Fruit fly (Drosophila melanogaster) whole organism, prepupa: ENCODE results near the gene Tdrd3.

Experiments used
- CG10631 ChIP-seq: fragments of 200-800 bp; sonication (Bioruptor generic); optimal IDR thresholded peaks from 2 replicates; lab custom pipeline; 2016; ENCODE audit warnings: missing biosample characterization, missing genetic modification characterization
- CG10669 ChIP-seq: fragments of 200-800 bp; sonication (Bioruptor generic); optimal IDR thresholded peaks from 3 replicates; lab custom pipeline; 2018; ENCODE audit warnings: missing biosample characterization, mild to moderate bottlenecking, missing genetic modification characterization, moderate library complexity
- CG11294 ChIP-seq: fragments of 200-800 bp; sonication (Bioruptor generic); IDR thresholded peaks from 2 replicates; pipeline ENCODE4 v1.3.6; 2022; ENCODE audit warnings: missing biosample characterization, missing genetic modification characterization
- CG11762 ChIP-seq: fragments of 200-800 bp; sonication (Bioruptor generic); optimal IDR thresholded peaks from 3 replicates; lab custom pipeline; 2016; ENCODE audit warnings: missing biosample characterization, missing genetic modification characterization; ENCODE audit not compliant: insufficient read depth
- CG11902 ChIP-seq: fragments of 200-800 bp; sonication (Bioruptor generic); optimal IDR thresholded peaks from 3 replicates; lab custom pipeline; 2016; ENCODE audit warnings: missing biosample characterization, missing genetic modification characterization
- CG15336 ChIP-seq: fragments of 200-800 bp; sonication (Bioruptor generic); IDR thresholded peaks from 2 replicates; pipeline ENCODE4 v1.3.6; 2022; ENCODE audit warnings: missing biosample characterization, missing genetic modification characterization
- CG1621 ChIP-seq: fragments of 200-800 bp; sonication (Bioruptor generic); optimal IDR thresholded peaks from 3 replicates; lab custom pipeline; 2018; ENCODE audit warnings: missing biosample characterization, mild to moderate bottlenecking, missing genetic modification characterization
- CG16779 ChIP-seq: fragments of 200-800 bp; sonication (Bioruptor generic); optimal IDR thresholded peaks from 3 replicates; lab custom pipeline; 2017; ENCODE audit warnings: missing biosample characterization, mild to moderate bottlenecking, missing genetic modification characterization
- CG3032 ChIP-seq: fragments of 200-800 bp; optimal IDR thresholded peaks from 2 replicates; lab custom pipeline; 2019; ENCODE audit warnings: missing biosample characterization, mild to moderate bottlenecking, missing genetic modification characterization, moderate library complexity
- CG34406 ChIP-seq: fragments of 200-800 bp; sonication (Bioruptor generic); optimal IDR thresholded peaks from 3 replicates; lab custom pipeline; 2016; ENCODE audit warnings: missing biosample characterization, missing genetic modification characterization
- CG3919 ChIP-seq: fragments of 200-800 bp; sonication (Bioruptor generic); optimal IDR thresholded peaks from 3 replicates; lab custom pipeline; 2016; ENCODE audit warnings: missing biosample characterization, missing genetic modification characterization
- CG4318 ChIP-seq: fragments of 200-800 bp; sonication (Bioruptor generic); optimal IDR thresholded peaks from 3 replicates; lab custom pipeline; 2017; ENCODE audit warnings: missing biosample characterization, mild to moderate bottlenecking, missing genetic modification characterization
- CG6163 ChIP-seq: fragments of 200-800 bp; sonication (Bioruptor generic); IDR thresholded peaks from 3 replicates; pipeline ENCODE4 v1.3.6; 2022; ENCODE audit warnings: missing biosample characterization, missing genetic modification characterization
- CG6792 ChIP-seq: fragments of 200-800 bp; sonication (Bioruptor generic); optimal IDR thresholded peaks from 3 replicates; lab custom pipeline; 2016; ENCODE audit warnings: missing biosample characterization, missing genetic modification characterization
- CG6808 ChIP-seq: fragments of 200-800 bp; sonication (Bioruptor generic); optimal IDR thresholded peaks from 3 replicates; lab custom pipeline; 2017; ENCODE audit warnings: missing biosample characterization, missing genetic modification characterization, mild to moderate bottlenecking, moderate library complexity, missing genetic modification reagents
- CG6854 ChIP-seq: fragments of 200-800 bp; sonication (Bioruptor generic); optimal IDR thresholded peaks from 2 replicates; lab custom pipeline; 2017; ENCODE audit warnings: missing biosample characterization, mild to moderate bottlenecking, missing genetic modification characterization
- CG7368 ChIP-seq: fragments of 200-800 bp; sonication (Bioruptor generic); optimal IDR thresholded peaks from 3 replicates; lab custom pipeline; 2016; ENCODE audit warnings: missing biosample characterization, missing genetic modification characterization
- CG8119 ChIP-seq: fragments of 200-800 bp; sonication (Bioruptor generic); IDR thresholded peaks from 3 replicates; pipeline ENCODE4 v1.3.6; 2022; ENCODE audit warnings: missing biosample characterization, missing genetic modification characterization
- CG8319 ChIP-seq: fragments of 200-800 bp; sonication (Bioruptor generic); optimal IDR thresholded peaks from 3 replicates; lab custom pipeline; 2016; ENCODE audit warnings: missing biosample characterization, missing genetic modification characterization
- CG8632 ChIP-seq: fragments of 200-800 bp; sonication (Bioruptor generic); optimal IDR thresholded peaks from 3 replicates; lab custom pipeline; 2016; ENCODE audit warnings: missing biosample characterization, missing genetic modification characterization
- CG9139 ChIP-seq: fragments of 200-800 bp; sonication (Bioruptor generic); optimal IDR thresholded peaks from 3 replicates; lab custom pipeline; 2017; ENCODE audit warnings: missing biosample characterization, mild to moderate bottlenecking, missing genetic modification characterization
- Eip75B ChIP-seq: fragments of 200-800 bp; sonication (Bioruptor generic); optimal IDR thresholded peaks from 3 replicates; lab custom pipeline; 2016; ENCODE audit warnings: missing biosample characterization, missing genetic modification characterization
- Ets21C ChIP-seq: fragments of 200-800 bp; sonication (Bioruptor generic); optimal IDR thresholded peaks from 3 replicates; lab custom pipeline; 2016; ENCODE audit warnings: missing biosample characterization, missing genetic modification characterization
- Ets96B ChIP-seq: fragments of 200-800 bp; optimal IDR thresholded peaks from 2 replicates; lab custom pipeline; 2019; ENCODE audit warnings: missing biosample characterization, mild to moderate bottlenecking, missing genetic modification characterization, moderate library complexity
- Gug ChIP-seq: fragments of 200-800 bp; sonication (Bioruptor generic); IDR thresholded peaks from 2 replicates; pipeline ENCODE4 v1.3.6; 2022; ENCODE audit warnings: missing biosample characterization, missing genetic modification characterization
- Hr38 ChIP-seq: sonication (Bioruptor generic); optimal IDR thresholded peaks from 2 replicates; lab custom pipeline; 2016; ENCODE audit warnings: missing biosample characterization, missing genetic modification characterization
- Hr39 ChIP-seq: fragments of 200-800 bp; sonication (Bioruptor generic); optimal IDR thresholded peaks from 2 replicates; lab custom pipeline; 2016; ENCODE audit warnings: missing biosample characterization, missing genetic modification characterization
- Hr4 ChIP-seq: fragments of 200-800 bp; sonication (Bioruptor generic); optimal IDR thresholded peaks from 3 replicates; lab custom pipeline; 2016; ENCODE audit warnings: missing biosample characterization, missing genetic modification characterization
- Lpt ChIP-seq: fragments of 200-800 bp; sonication (Bioruptor generic); optimal IDR thresholded peaks from 3 replicates; lab custom pipeline; 2016; ENCODE audit warnings: missing biosample characterization, missing genetic modification characterization
- Met ChIP-seq: fragments of 200-800 bp; sonication (Bioruptor generic); optimal IDR thresholded peaks from 3 replicates; lab custom pipeline; 2016; ENCODE audit warnings: missing biosample characterization, missing genetic modification characterization
- OdsH ChIP-seq: fragments of 200-800 bp; sonication (Bioruptor generic); optimal IDR thresholded peaks from 3 replicates; lab custom pipeline; 2016; ENCODE audit warnings: missing biosample characterization, missing genetic modification characterization
- Smox ChIP-seq: fragments of 200-800 bp; sonication (Bioruptor generic); optimal IDR thresholded peaks from 3 replicates; lab custom pipeline; 2016; ENCODE audit warnings: missing biosample characterization, missing genetic modification characterization
- Sox102F ChIP-seq: fragments of 200-800 bp; sonication (Bioruptor generic); optimal IDR thresholded peaks from 2 replicates; lab custom pipeline; 2016; ENCODE audit warnings: missing biosample characterization, mild to moderate bottlenecking, missing genetic modification characterization
- Sox14 ChIP-seq: fragments of 200-800 bp; sonication (Bioruptor generic); optimal IDR thresholded peaks from 3 replicates; lab custom pipeline; 2016; ENCODE audit warnings: missing biosample characterization, missing genetic modification characterization
- Sox15 ChIP-seq: fragments of 200-800 bp; sonication (Bioruptor generic); optimal IDR thresholded peaks from 3 replicates; lab custom pipeline; 2016; ENCODE audit warnings: missing biosample characterization, missing genetic modification characterization
- achi ChIP-seq: fragments of 200-800 bp; sonication (Bioruptor generic); optimal IDR thresholded peaks from 3 replicates; lab custom pipeline; 2016; ENCODE audit warnings: missing biosample characterization, missing genetic modification characterization
- acj6 ChIP-seq: fragments of 200-800 bp; sonication (Bioruptor generic); optimal IDR thresholded peaks from 3 replicates; lab custom pipeline; 2016; ENCODE audit warnings: missing biosample characterization, missing genetic modification characterization
- cyc ChIP-seq: fragments of 200-800 bp; sonication (Bioruptor generic); optimal IDR thresholded peaks from 3 replicates; lab custom pipeline; 2016; ENCODE audit warnings: missing biosample characterization, missing genetic modification characterization
- dac ChIP-seq: fragments of 200-800 bp; sonication (Bioruptor generic); optimal IDR thresholded peaks from 2 replicates; lab custom pipeline; 2017; ENCODE audit warnings: missing biosample characterization, mild to moderate bottlenecking, missing genetic modification characterization
- dsx ChIP-seq: fragments of 200-800 bp; optimal IDR thresholded peaks from 3 replicates; lab custom pipeline; 2019; ENCODE audit warnings: missing biosample characterization, mild to moderate bottlenecking, missing genetic modification characterization, moderate library complexity; ENCODE audit not compliant: poor library complexity, severe bottlenecking
- esn ChIP-seq: fragments of 200-800 bp; sonication (Bioruptor generic); optimal IDR thresholded peaks from 2 replicates; lab custom pipeline; 2016; ENCODE audit warnings: missing biosample characterization, mild to moderate bottlenecking, missing genetic modification characterization, moderate library complexity
- fd85E ChIP-seq: fragments of 200-800 bp; sonication (Bioruptor generic); optimal IDR thresholded peaks from 3 replicates; lab custom pipeline; 2016; ENCODE audit warnings: missing biosample characterization, missing genetic modification characterization
- lz ChIP-seq: fragments of 200-800 bp; sonication (Bioruptor generic); optimal IDR thresholded peaks from 3 replicates; lab custom pipeline; 2016; ENCODE audit warnings: missing biosample characterization, missing genetic modification characterization
- net ChIP-seq: fragments of 200-800 bp; sonication (Bioruptor generic); optimal IDR thresholded peaks from 3 replicates; lab custom pipeline; 2016; ENCODE audit warnings: missing biosample characterization, missing genetic modification characterization
- pdm3 ChIP-seq: fragments of 200-800 bp; sonication (Bioruptor generic); optimal IDR thresholded peaks from 3 replicates; lab custom pipeline; 2016; ENCODE audit warnings: missing biosample characterization, missing genetic modification characterization
- salr ChIP-seq, 2 experiments: fragments of 200-800 bp; sonication (Bioruptor generic); optimal IDR thresholded peaks; 3 replicates each; lab custom pipeline; 2016 to 2018; ENCODE audit warnings: missing biosample characterization in 2 of 2, missing genetic modification characterization in 2 of 2, mild to moderate bottlenecking in 1 of 2
- spab ChIP-seq: fragments of 200-800 bp; sonication (Bioruptor generic); optimal IDR thresholded peaks from 2 replicates; lab custom pipeline; 2017; ENCODE audit warnings: missing biosample characterization, mild to moderate bottlenecking, missing genetic modification characterization, missing genetic modification reagents
- ss ChIP-seq, 2 experiments: fragments of 200-800 bp; sonication (Bioruptor generic); optimal IDR thresholded peaks; 2 replicates in 1 of 2; 3 replicates in 1 of 2; lab custom pipeline; 2017 to 2018; ENCODE audit warnings: mild to moderate bottlenecking in 2 of 2, missing biosample characterization in 2 of 2, missing genetic modification characterization in 2 of 2, moderate library complexity in 1 of 2
- svp ChIP-seq: fragments of 200-800 bp; sonication (Bioruptor generic); peaks from one replicate; lab custom pipeline; 2016; ENCODE audit warnings: missing biosample characterization, missing genetic modification characterization
- topi ChIP-seq: fragments of 200-800 bp; sonication (Bioruptor generic); optimal IDR thresholded peaks from 3 replicates; lab custom pipeline; 2016; ENCODE audit warnings: missing biosample characterization, missing genetic modification characterization
- vri ChIP-seq: fragments of 200-800 bp; sonication (Bioruptor generic); optimal IDR thresholded peaks from 3 replicates; lab custom pipeline; 2016; ENCODE audit warnings: missing biosample characterization, mild to moderate bottlenecking, missing genetic modification characterization

Gene Tdrd3

DNA sequence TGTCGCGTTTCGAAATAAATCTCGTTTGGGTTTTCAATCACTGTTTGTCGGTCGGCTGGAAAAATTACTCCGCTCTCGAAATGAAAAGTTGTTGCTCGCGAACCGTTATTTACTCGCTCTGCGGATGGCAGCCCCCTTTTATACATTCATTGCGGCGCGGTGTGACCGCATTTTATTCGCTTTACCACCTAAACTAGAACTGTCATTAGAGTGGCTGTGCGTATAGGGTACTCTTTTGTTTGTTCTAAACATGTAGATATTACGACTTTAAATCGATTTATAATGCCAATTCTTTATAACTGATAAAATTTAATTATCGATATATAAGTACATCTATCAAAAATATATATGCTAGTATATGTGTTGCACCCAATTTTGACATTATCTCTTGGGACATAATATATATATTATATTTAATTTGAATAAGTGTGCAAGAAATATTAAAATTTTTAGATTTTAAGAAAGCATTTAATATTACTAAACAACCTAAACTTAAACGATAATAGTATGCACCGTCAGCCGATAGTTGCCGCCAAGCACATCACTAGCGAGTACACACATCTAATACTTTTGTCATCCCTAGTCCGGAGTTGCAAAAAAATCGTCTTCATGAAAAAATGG lies at the start of gene Tdrd3, which contains the start of gene bmm:
Gene Tdrd3 (plus strand): TSS at position 562 of the 621 bp plus-strand sequence.
Gene bmm (minus strand): TSS at position 183 of the 621 bp plus-strand sequence.
- TF ChIP-seq dac (GFP tag; lab: Kevin White, UChicago) (peak; percentile 51), cyc (GFP tag; lab: Kevin White, UChicago) (peak; percentile 68), CG8319 (peak; percentile 36), Hr39 (GFP tag; lab: Kevin White, UChicago) (peak; percentile 75), Ets21C (peak; percentile 58), CG6808 (GFP tag; lab: Kevin White, UChicago) (peak; percentile 68), esn (GFP tag; lab: Kevin White, UChicago) (peak; percentile 74), net (peak; percentile 73), OdsH (GFP tag; lab: Kevin White, UChicago) (peak; percentile 86), acj6 (GFP tag; lab: Kevin White, UChicago) (peak; percentile 84), CG8119 (peak; percentile 75), CG34406 (GFP tag; lab: Kevin White, UChicago) (peak; percentile 80), CG10669 (GFP tag; lab: Kevin White, UChicago) (peak; percentile 64), Hr4 (GFP tag; lab: Kevin White, UChicago) (peak; percentile 69), CG3919 (peak; percentile 66), fd85E (GFP tag; lab: Kevin White, UChicago) (no peak), spab (GFP tag; lab: Kevin White, UChicago) (peak; percentile 51), svp (GFP tag; lab: Kevin White, UChicago) (peak; percentile 83), Eip75B (GFP tag; lab: Kevin White, UChicago) (peak; percentile 22), Smox (GFP tag; lab: Kevin White, UChicago) (peak; percentile 67), CG15336 (peak; percentile 73), Lpt (GFP tag; lab: Kevin White, UChicago) (peak; percentile 24), CG9139 (GFP tag; lab: Kevin White, UChicago) (peak; percentile 33), CG7368 (peak; percentile 66), Gug (GFP tag; lab: Robert Waterston, UW) (peak; percentile 58), CG10631 (peak; percentile 79), CG11294 (GFP tag; lab: Robert Waterston, UW) (peak; percentile 14; the same call in 1 of the 2 replicates), Sox14 (peak; percentile 60), Met (GFP tag; lab: Kevin White, UChicago) (peak; percentile 65), vri (peak; percentile 23), topi (peak; percentile 25), Hr38 (no peak), CG6792 (peak; percentile 67), Sox102F (GFP tag; lab: Kevin White, UChicago) (peak; percentile 64), CG4318 (peak; percentile 75), lz (GFP tag; lab: Kevin White, UChicago) (peak; percentile 73), CG11762 (GFP tag; lab: Kevin White, UChicago) (peak; percentile 50), CG6854 (GFP tag; lab: Kevin White, UChicago) (peak; percentile 22), pdm3 (GFP tag; lab: Kevin White, UChicago) (peak; percentile 76), achi (peak; percentile 82), CG11902 (GFP tag; lab: Kevin White, UChicago) (peak; percentile 62), CG8632 (GFP tag; lab: Kevin White, UChicago) (peak; percentile 84), CG3032 (tag; lab: Kevin White, UChicago) (peak; percentile 83), ss (GFP tag; optimal IDR thresholded peaks at IDR 0.05; lab: Kevin White, UChicago) (peak; percentile 41 to 65), CG16779 (tag; lab: Kevin White, UChicago) (no peak), Ets96B (tag; lab: Kevin White, UChicago) (peak; percentile 77), salr (GFP tag; optimal IDR thresholded peaks at IDR 0.05; lab: Kevin White, UChicago) (peak; percentile 13 to 82), dsx (GFP tag; lab: Kevin White, UChicago) (peak; percentile 76), CG1621 (peak; percentile 45), Sox15 (GFP tag; lab: Kevin White, UChicago) (peak; percentile 75), CG6163 (peak; percentile 52; the same call in 2 of the 3 replicates)
